Worm (Caenorhabditis elegans): ENCODE measurements around the gene T04F8.7.

The T04F8.7 gene

DNA sequence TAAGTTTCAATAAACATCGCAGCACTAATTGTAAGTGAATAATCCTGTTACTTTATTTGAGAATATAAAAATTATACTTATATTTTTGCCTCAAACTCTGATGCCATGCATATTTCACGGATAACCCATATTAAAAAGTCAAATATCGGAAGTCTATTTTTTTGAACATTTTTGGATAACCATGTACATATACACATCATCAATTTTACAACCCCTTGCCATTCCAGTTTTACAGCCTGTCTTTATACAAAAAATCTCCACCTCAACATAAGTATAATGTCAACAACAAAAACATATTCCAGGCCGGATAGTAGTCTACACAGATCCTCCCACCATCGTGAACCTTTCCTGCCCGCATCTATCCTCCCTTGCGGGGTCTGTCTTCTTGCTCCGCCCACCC is 3.5 kb upstream of the T04F8.7 start, which contains the start of gene hnd-1:
Gene hnd-1, plus strand, starts transcription at position 301 of the 400 bp plus-strand sequence.
- TF ChIP-seq bed-3 (GFP tag; optimal IDR thresholded peaks at IDR 0.05): no peak
- TF ChIP-seq mep-1 (tag; optimal IDR thresholded peaks at IDR 0.05): no peak
- no peak for TF ChIP-seq ces-1 (GFP tag; optimal IDR thresholded peaks at IDR 0.05)
- no peak for TF ChIP-seq zip-8 (tag; optimal IDR thresholded peaks at IDR 0.05)
- TF ChIP-seq unc-39 (tag; optimal IDR thresholded peaks at IDR 0.05): no peak
- no peak for TF ChIP-seq nhr-2 (tag; optimal IDR thresholded peaks at IDR 0.05)
- TF ChIP-seq mab-5 (tag; optimal IDR thresholded peaks at IDR 0.05): no peak
- TF ChIP-seq snpc-4 (tag; optimal IDR thresholded peaks at IDR 0.05): no peak
- TF ChIP-seq ceh-83 (GFP tag; optimal IDR thresholded peaks at IDR 0.05): no peak
- TF ChIP-seq sptf-1 (tag; optimal IDR thresholded peaks at IDR 0.05): no peak
- no peak for TF ChIP-seq nhr-237 (tag; optimal IDR thresholded peaks at IDR 0.05)
- no peak for TF ChIP-seq hlh-1 (tag; optimal IDR thresholded peaks at IDR 0.05)
- no peak for TF ChIP-seq mls-2 (tag; optimal IDR thresholded peaks at IDR 0.05)
- TF ChIP-seq flh-1 (GFP tag; optimal IDR thresholded peaks at IDR 0.05): no peak
- no peak for TF ChIP-seq elt-1 (tag; optimal IDR thresholded peaks at IDR 0.05; ENCODE audit: borderline replicate concordance, insufficient read depth)
- TF ChIP-seq drap-1 (GFP tag; optimal IDR thresholded peaks at IDR 0.05): no peak

DNA sequence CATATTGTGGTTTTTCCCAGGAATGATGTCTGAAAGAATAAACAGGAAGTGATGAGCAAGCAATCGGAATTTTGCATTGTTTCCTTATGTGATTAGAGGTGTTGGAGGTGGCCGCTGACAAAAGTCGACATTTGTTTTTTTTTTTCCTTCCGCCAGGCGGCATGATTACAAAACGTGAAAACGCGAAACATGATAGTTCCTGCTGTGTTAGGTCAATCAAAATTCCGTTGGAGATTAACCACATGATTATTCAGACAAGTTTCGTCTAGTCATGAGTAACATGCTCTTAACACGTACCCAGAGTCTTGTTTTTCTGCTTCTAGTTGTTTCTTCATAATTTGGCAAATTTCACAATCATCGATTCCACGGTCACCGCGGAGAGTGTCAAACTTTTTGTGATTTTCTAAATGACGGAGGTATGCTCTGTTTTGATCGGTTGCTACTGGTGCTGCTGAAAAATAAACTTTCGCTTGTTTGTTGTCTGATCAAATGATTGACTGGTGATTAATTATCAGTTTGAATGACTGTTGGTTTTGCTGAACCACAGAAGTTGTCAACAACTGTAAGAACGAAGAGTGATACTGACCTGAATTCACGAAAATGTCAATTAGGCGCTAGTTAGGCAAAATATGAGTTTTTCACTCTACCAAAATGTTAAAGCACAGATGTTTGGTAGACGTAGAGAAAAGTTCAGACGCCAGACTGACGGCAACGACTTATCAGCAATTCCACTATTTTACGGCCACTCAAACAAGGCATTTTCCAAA is 1.4 kb downstream of the T04F8.7 start:
- TF ChIP-seq pha-4 (tag; optimal IDR thresholded peaks at IDR 0.05): no peak
- no peak for TF ChIP-seq unc-120 (tag; optimal IDR thresholded peaks at IDR 0.05; ENCODE audit: poor library complexity, severe bottlenecking)
- TF ChIP-seq nhr-12 (tag; optimal IDR thresholded peaks at IDR 0.05): no peak
- no peak for TF ChIP-seq lin-32 (GFP tag; optimal IDR thresholded peaks at IDR 0.05)
- TF ChIP-seq drap-1 (GFP tag; optimal IDR thresholded peaks at IDR 0.05): no peak
- TF ChIP-seq snpc-4 (tag; optimal IDR thresholded peaks at IDR 0.05): no peak
- no peak for TF ChIP-seq nhr-76 (tag; optimal IDR thresholded peaks at IDR 0.05)
- TF ChIP-seq blmp-1 (tag; optimal IDR thresholded peaks at IDR 0.05): no peak

DNA sequence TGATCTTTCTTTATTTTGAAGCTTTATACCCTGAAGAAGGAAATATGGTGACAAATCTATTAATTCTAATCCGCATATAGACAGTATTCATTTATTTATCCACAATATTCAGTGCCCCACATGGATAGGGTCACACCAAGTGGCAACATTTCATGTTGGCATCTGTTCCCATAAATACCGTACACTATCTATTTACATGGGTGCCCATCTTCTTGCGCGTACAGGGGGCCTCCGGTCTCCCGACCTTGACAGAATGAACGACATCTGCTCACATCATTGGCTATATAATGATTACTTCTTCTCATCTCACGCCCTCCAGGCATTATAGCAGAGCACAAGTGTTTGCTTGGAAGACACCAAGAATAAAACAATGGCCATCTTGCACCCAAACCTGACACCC is 5.2 kb downstream of the T04F8.7 start:
- TF ChIP-seq sem-2 (GFP tag; optimal IDR thresholded peaks at IDR 0.05): no peak
- peak; percentile 73 for TF ChIP-seq cnd-1 (tag; optimal IDR thresholded peaks at IDR 0.05)
- TF ChIP-seq nhr-2 (tag; optimal IDR thresholded peaks at IDR 0.05): peak; percentile 49
- TF ChIP-seq unc-120 (tag; optimal IDR thresholded peaks at IDR 0.05; ENCODE audit: poor library complexity, severe bottlenecking): no peak
- TF ChIP-seq snpc-4 (tag; optimal IDR thresholded peaks at IDR 0.05): no peak

DNA sequence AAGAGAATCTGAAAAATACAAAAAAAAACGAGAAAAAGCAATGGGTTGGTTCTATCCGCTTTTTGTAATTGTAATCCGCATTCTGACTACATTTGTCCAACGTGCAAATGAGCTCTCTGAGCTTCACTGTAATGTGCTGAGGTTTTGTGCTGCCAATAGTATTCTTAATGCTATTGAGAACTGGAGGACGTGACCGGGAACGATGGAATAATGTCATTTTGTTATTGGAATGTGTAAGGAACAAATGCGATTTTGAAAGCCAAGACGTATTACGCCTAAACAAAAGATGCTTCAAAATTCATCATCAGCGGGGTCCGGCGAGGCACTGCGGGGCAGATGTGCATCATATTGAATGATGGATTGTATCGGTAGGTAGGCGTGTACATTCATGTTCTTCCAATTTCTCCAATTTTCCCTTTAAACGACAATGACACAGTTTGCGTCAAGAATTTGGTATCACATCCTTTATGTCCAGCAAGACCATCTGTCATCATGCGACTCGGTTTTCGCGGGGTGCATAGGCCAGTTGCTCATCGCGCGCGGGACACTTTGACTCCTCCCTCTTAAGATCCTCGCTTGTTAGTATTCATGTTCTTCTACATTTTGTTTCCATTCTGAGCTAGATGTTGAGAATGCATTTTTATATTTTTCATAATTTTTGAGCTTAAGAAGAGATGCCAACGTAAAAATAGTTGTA is 7.6 kb downstream of the T04F8.7 start:
- no peak for TF ChIP-seq unc-62 (GFP tag; optimal IDR thresholded peaks at IDR 0.05)
- no peak for TF ChIP-seq mls-2 (tag; optimal IDR thresholded peaks at IDR 0.05)
- TF ChIP-seq nhr-28 (tag; optimal IDR thresholded peaks at IDR 0.05): no peak
- TF ChIP-seq cnd-1 (tag; optimal IDR thresholded peaks at IDR 0.05): peak; percentile 82
- no peak for TF ChIP-seq mep-1 (tag; optimal IDR thresholded peaks at IDR 0.05)
- TF ChIP-seq tbx-8 (GFP tag; optimal IDR thresholded peaks at IDR 0.05): no peak
- TF ChIP-seq lin-13 (tag; optimal IDR thresholded peaks at IDR 0.05): no peak
- no peak for TF ChIP-seq ztf-11 (tag; optimal IDR thresholded peaks at IDR 0.05)
- no peak for TF ChIP-seq sem-2 (GFP tag; optimal IDR thresholded peaks at IDR 0.05)
- no peak for TF ChIP-seq ceh-83 (GFP tag; optimal IDR thresholded peaks at IDR 0.05)
- no peak for TF ChIP-seq elt-1 (tag; optimal IDR thresholded peaks at IDR 0.05; ENCODE audit: borderline replicate concordance, insufficient read depth)
- TF ChIP-seq ham-2 (GFP tag; optimal IDR thresholded peaks at IDR 0.05): no peak
- TF ChIP-seq unc-39 (tag; optimal IDR thresholded peaks at IDR 0.05): no peak
- no peak for TF ChIP-seq elt-3 (tag; optimal IDR thresholded peaks at IDR 0.05)
- TF ChIP-seq nhr-237 (tag; optimal IDR thresholded peaks at IDR 0.05): no peak
- TF ChIP-seq ces-1 (GFP tag; optimal IDR thresholded peaks at IDR 0.05): peak; percentile 65
- no peak for TF ChIP-seq zip-8 (tag; optimal IDR thresholded peaks at IDR 0.05)
- TF ChIP-seq lin-32 (GFP tag; optimal IDR thresholded peaks at IDR 0.05): peak; percentile 85
- no peak for TF ChIP-seq lsy-2 (tag; optimal IDR thresholded peaks at IDR 0.05)
- no peak for TF ChIP-seq bed-3 (GFP tag; optimal IDR thresholded peaks at IDR 0.05)
